Worm (Caenorhabditis elegans): ENCODE measurements around the gene msp-81.

ce11 chrIV:9840984-9841590 is 4.9 kb upstream of the msp-81 start, which contains the start of the genes kin-24 and msp-56:
- no peak for TF ChIP-seq nhr-23 (tag; optimal IDR thresholded peaks at IDR 0.05)
- no peak for TF ChIP-seq ztf-4 (tag; optimal IDR thresholded peaks at IDR 0.05)
- no peak for TF ChIP-seq R02D3.7 (tag; optimal IDR thresholded peaks at IDR 0.05)
- TF ChIP-seq lin-39 (tag; optimal IDR thresholded peaks at IDR 0.05) = no peak
- TF ChIP-seq ama-1 (optimal IDR thresholded peaks at IDR 0.05) = no peak
- no peak for TF ChIP-seq unc-55 (GFP tag; optimal IDR thresholded peaks at IDR 0.05)
- TF ChIP-seq elt-3 (tag; optimal IDR thresholded peaks at IDR 0.05) = no peak

Data from whole organism, L2 larva.